Worm (Caenorhabditis elegans): ENCODE measurements around the gene R13D11.4.

DNA sequence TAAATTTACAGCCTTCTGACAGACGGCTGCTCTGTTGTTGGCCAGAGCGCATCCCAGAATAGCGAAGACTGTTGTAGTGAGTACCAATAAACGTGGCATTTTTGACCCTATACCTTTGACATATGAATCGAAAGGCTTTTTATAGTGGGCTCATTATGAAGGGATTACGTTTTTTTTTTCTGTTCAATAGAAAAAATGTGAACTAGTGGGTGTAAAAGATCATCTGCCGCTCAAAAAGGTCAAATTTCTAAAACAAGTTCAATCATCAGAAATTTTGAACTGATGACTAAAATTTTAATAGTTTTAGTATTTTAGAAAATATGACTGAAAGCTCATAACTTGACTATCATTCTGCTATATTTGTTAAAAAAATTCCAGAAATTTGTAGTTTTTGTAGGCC lies 44.4 kb downstream of the R13D11.4 start, which contains the start of gene K09C6.9:
- TF ChIP-seq med-1 (GFP tag; optimal IDR thresholded peaks at IDR 0.05; ENCODE audit: insufficient read depth) (no peak), ref-1 (GFP tag; conservative IDR thresholded peaks at IDR 0.05) (no peak), T22C8.4 (GFP tag; IDR thresholded peaks at IDR 0.05) (no peak), klf-2 (GFP tag; conservative IDR thresholded peaks at IDR 0.05) (no peak), flt-1 (GFP tag; IDR thresholded peaks at IDR 0.05) (no peak), tab-1 (GFP tag; IDR thresholded peaks at IDR 0.05) (no peak), ztf-29 (GFP tag; IDR thresholded peaks at IDR 0.05) (no peak), cog-1 (tag; optimal IDR thresholded peaks at IDR 0.05) (no peak), ztf-23 (GFP tag; IDR thresholded peaks at IDR 0.05) (no peak)

All from whole organism, midembryonic.